Fruit fly (Drosophila melanogaster): ENCODE results near the gene Nufip.

Gene Nufip

DNA sequence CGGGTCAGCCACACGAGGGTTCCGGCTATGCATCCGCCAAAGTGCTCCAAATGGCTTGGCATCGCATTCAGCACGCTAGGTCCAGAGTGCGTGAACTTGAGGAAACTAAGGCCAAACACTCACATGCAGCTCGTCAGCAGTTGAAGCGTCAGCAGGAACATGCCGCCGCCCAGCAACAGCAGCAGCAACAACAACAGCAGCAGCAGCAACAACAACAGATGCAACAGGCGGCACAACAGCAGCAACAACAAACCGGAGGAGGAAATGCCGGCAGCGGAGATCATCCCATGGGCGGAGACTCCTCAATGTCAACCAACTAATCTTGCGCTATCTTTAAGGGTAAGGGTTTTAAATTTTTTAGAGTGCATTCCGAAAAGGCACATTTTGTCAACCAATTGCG lies 2.0 kb downstream of the Nufip start:
- TF ChIP-seq D1 (tag; optimal IDR thresholded peaks at IDR 0.05), result no peak
- no peak for TF ChIP-seq rn (GFP tag; IDR thresholded peaks at IDR 0.05)
- no peak for TF ChIP-seq Pif1A (GFP tag; optimal IDR thresholded peaks at IDR 0.05)
- TF ChIP-seq Pif1B (GFP tag; optimal IDR thresholded peaks at IDR 0.05), result no peak
- TF ChIP-seq EcR (GFP tag; optimal IDR thresholded peaks at IDR 0.05), result no peak
- no peak for TF ChIP-seq CG4496 (GFP tag; IDR thresholded peaks at IDR 0.05)
- no peak for TF ChIP-seq CG17806 (tag; optimal IDR thresholded peaks at IDR 0.05)
- TF ChIP-seq CG9948 (tag; optimal IDR thresholded peaks at IDR 0.05), result no peak
- no peak for TF ChIP-seq Snoo (tag; optimal IDR thresholded peaks at IDR 0.05)
- TF ChIP-seq fd96Ca (GFP tag; IDR thresholded peaks at IDR 0.05), result no peak
- no peak for TF ChIP-seq CG13204 (GFP tag; optimal IDR thresholded peaks at IDR 0.05)
- TF ChIP-seq CG8159 (tag; optimal IDR thresholded peaks at IDR 0.05), result no peak
- TF ChIP-seq CG12605 (GFP tag; IDR thresholded peaks at IDR 0.05), result no peak
- no peak for TF ChIP-seq CG32121 (GFP tag; IDR thresholded peaks at IDR 0.05)

DNA sequence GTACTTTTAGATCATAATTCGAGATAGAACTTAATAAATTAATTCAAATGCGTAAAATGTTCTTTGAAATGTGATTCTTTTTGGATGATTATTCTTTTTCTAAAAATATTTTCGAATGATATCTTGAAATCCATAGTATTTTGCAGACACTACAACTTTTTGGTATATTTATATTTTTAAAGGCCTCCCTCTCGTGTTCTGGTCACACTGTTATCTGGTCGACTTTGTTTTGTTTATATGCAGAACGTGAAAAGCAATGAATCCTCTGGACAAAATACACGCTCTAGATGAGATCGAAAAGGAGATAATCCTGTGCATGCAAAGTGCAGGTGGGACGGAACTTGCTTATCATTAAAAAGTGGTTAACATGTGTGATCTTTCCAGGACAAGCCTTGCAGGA lies 2.5 kb downstream of the Nufip start, which contains the start of gene MED11:
MED11 (plus strand) TSS at position 210 of the 400 bp plus-strand sequence.
- TF ChIP-seq fd96Ca (GFP tag; IDR thresholded peaks at IDR 0.05) (no peak), CG14655 (GFP tag; optimal IDR thresholded peaks at IDR 0.05) (no peak), Ets98B (GFP tag; IDR thresholded peaks at IDR 0.05) (no peak), CG4496 (GFP tag; IDR thresholded peaks at IDR 0.05) (no peak), rn (GFP tag; IDR thresholded peaks at IDR 0.05) (no peak), Pif1B (GFP tag; optimal IDR thresholded peaks at IDR 0.05) (no peak), CG10348 (GFP tag; IDR thresholded peaks at IDR 0.05) (no peak), CG8159 (tag; optimal IDR thresholded peaks at IDR 0.05) (no peak), D1 (tag; optimal IDR thresholded peaks at IDR 0.05) (no peak), gl (tag; optimal IDR thresholded peaks at IDR 0.05) (no peak), CG15710 (tag; optimal IDR thresholded peaks at IDR 0.05) (no peak), CG12605 (GFP tag; IDR thresholded peaks at IDR 0.05) (no peak), CG8301 (tag; optimal IDR thresholded peaks at IDR 0.05) (no peak), Pif1A (GFP tag; optimal IDR thresholded peaks at IDR 0.05) (no peak)

DNA sequence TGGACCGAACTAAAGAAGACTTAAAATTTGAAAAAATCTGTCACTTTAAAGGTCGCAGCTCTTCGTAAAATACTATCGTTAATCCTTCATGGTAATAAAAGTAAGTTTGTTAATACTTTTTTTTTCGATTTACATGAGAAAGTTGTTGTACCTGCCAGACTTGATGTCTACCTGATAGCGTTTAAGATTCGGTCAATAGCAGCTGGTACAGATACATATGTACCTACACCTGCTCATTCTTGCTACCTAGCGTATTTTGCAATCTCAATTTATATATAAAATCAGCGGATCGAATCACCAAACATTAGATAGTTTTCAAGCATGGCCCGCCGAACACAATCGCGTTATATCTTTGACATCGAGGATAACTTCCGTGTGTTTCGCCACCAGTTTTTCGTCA lies 4.0 kb downstream of the Nufip start, which contains the start of gene CG6885:
CG6885 (plus strand) TSS at position 301 of the 400 bp plus-strand sequence.
- TF ChIP-seq CG4496 (GFP tag; IDR thresholded peaks at IDR 0.05), result no peak
- no peak for TF ChIP-seq fd96Ca (GFP tag; IDR thresholded peaks at IDR 0.05)
- TF ChIP-seq Pif1B (GFP tag; optimal IDR thresholded peaks at IDR 0.05), result no peak
- no peak for TF ChIP-seq EcR (GFP tag; optimal IDR thresholded peaks at IDR 0.05)
- TF ChIP-seq CG10348 (GFP tag; IDR thresholded peaks at IDR 0.05), result no peak
- TF ChIP-seq CG8301 (tag; optimal IDR thresholded peaks at IDR 0.05), result no peak
- TF ChIP-seq CG15710 (tag; optimal IDR thresholded peaks at IDR 0.05), result no peak
- no peak for TF ChIP-seq CG32121 (GFP tag; IDR thresholded peaks at IDR 0.05)
- no peak for TF ChIP-seq CG17806 (tag; optimal IDR thresholded peaks at IDR 0.05)
- no peak for TF ChIP-seq gl (tag; optimal IDR thresholded peaks at IDR 0.05)
- no peak for TF ChIP-seq D1 (tag; optimal IDR thresholded peaks at IDR 0.05)
- no peak for TF ChIP-seq CG12605 (GFP tag; IDR thresholded peaks at IDR 0.05)
- TF ChIP-seq CG14655 (GFP tag; optimal IDR thresholded peaks at IDR 0.05), result no peak

DNA sequence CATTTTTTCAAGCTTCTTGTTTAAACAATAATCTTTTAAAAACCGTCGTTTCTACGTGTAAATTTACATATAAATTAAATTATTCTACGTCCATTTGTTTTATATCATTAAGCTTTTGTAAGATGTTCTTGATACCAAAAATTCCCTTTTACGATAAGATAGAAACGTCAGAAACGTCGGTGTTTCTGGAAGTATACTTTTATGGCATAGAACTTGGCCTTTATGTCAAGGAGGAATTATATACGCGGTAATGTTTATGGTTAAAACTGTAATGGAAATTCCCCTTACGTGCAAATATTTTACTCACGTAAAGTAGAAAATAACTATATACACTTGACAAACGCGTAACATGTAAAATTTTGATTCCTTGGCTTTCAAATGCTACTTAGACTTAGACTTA lies 4.5 kb downstream of the Nufip start:
- TF ChIP-seq EcR (GFP tag; optimal IDR thresholded peaks at IDR 0.05) (no peak), D1 (tag; optimal IDR thresholded peaks at IDR 0.05) (peak; percentile 67), Snoo (tag; optimal IDR thresholded peaks at IDR 0.05) (no peak)

DNA sequence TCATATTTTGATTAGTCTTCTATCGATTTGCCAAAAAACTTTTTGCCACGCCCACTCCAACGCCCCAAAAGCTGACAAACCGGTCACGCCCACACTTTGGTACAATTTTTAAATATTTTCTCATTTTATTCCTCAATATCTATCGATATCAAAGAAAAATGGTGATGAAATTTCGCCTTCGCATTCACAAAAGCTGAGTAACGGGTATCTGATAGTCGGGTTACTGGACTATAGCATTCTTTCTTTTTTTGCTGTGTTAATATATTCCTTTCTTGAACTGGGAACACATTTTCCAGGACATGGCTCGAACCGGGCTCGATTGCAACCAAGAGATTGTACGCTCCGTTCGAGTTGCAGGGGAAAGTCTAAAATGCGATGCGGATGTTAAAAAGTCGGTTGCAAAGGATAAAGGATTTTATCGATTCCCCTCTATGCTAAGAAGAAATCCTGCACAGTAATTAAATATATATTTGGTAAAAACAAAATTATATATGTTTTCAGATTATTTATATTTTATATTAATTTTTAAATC lies 5.2 kb downstream of the Nufip start:
- TF ChIP-seq Pif1B (GFP tag; optimal IDR thresholded peaks at IDR 0.05), result no peak
- no peak for TF ChIP-seq CG15710 (tag; optimal IDR thresholded peaks at IDR 0.05)
- no peak for TF ChIP-seq CG10348 (GFP tag; IDR thresholded peaks at IDR 0.05)
- TF ChIP-seq Snoo (tag; optimal IDR thresholded peaks at IDR 0.05), result no peak
- no peak for TF ChIP-seq EcR (GFP tag; optimal IDR thresholded peaks at IDR 0.05)
- no peak for TF ChIP-seq CG8301 (tag; optimal IDR thresholded peaks at IDR 0.05)
- TF ChIP-seq CG34367 (tag; optimal IDR thresholded peaks at IDR 0.05), result no peak
- TF ChIP-seq CG32121 (GFP tag; IDR thresholded peaks at IDR 0.05), result no peak
- TF ChIP-seq gl (tag; optimal IDR thresholded peaks at IDR 0.05), result no peak

DNA sequence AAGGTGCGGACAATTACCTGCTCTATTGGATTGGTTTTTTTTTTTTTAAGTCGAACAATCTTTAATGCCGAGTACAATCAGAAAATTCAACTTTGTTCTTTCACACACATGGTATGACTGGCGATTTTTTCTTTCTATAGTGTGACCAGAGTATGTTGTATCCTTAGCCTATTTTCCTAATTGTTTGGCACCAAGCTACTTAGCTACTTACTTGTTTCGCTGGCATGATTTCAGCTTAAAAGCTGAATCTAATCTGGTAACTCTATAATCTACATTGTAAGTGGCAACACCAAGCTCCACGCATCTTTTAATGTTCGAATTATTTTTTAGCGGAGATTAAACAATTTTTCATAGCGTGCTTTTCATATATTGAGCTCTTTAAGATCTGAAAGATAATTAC lies 25.0 kb downstream of the Nufip start, which contains the start of gene CG12477:
CG12477 (minus strand) TSS at position 101 of the 400 bp plus-strand sequence.
- TF ChIP-seq CG9948 (tag; optimal IDR thresholded peaks at IDR 0.05), result no peak
- TF ChIP-seq CG17806 (tag; optimal IDR thresholded peaks at IDR 0.05), result no peak
- no peak for TF ChIP-seq CG8301 (tag; optimal IDR thresholded peaks at IDR 0.05)
- TF ChIP-seq Pif1B (GFP tag; optimal IDR thresholded peaks at IDR 0.05), result no peak
- no peak for TF ChIP-seq CG8159 (tag; optimal IDR thresholded peaks at IDR 0.05)
- TF ChIP-seq gl (tag; optimal IDR thresholded peaks at IDR 0.05), result no peak
- TF ChIP-seq CG34367 (tag; optimal IDR thresholded peaks at IDR 0.05), result no peak
- no peak for TF ChIP-seq CG14655 (GFP tag; optimal IDR thresholded peaks at IDR 0.05)
- no peak for TF ChIP-seq Snoo (tag; optimal IDR thresholded peaks at IDR 0.05)
- TF ChIP-seq CG15710 (tag; optimal IDR thresholded peaks at IDR 0.05), result no peak
- TF ChIP-seq rn (GFP tag; IDR thresholded peaks at IDR 0.05), result no peak
- TF ChIP-seq Pif1A (GFP tag; optimal IDR thresholded peaks at IDR 0.05), result no peak

DNA sequence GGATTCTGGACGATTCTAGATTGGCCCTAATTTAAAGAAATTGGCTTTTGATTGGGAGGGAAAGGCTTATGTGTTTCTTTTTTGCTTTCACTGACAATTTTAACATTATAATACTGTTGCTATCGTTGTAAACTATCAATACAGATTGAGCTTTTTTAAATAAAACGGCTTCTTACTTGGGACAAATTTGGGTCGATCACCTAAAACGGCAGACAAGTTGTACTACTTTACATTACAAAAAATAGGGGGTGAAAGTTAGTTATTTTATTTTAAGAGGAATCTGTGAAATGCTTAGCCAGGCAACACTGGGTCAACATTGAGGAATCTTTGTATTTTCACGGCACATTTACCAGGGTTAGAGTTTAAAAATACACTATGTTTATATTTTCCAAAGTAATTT lies 49.9 kb downstream of the Nufip start, which contains the start of gene Dic4:
Dic4 (minus strand) TSS at position 101 of the 400 bp plus-strand sequence.
- TF ChIP-seq CG32121 (GFP tag; IDR thresholded peaks at IDR 0.05), result no peak
- no peak for TF ChIP-seq CG34367 (tag; optimal IDR thresholded peaks at IDR 0.05)
- TF ChIP-seq Snoo (tag; optimal IDR thresholded peaks at IDR 0.05), result no peak
- no peak for TF ChIP-seq Pif1B (GFP tag; optimal IDR thresholded peaks at IDR 0.05)
- TF ChIP-seq CG10348 (GFP tag; IDR thresholded peaks at IDR 0.05), result no peak
- no peak for TF ChIP-seq CG13204 (GFP tag; optimal IDR thresholded peaks at IDR 0.05)
- no peak for TF ChIP-seq CG8301 (tag; optimal IDR thresholded peaks at IDR 0.05)
- no peak for TF ChIP-seq gl (tag; optimal IDR thresholded peaks at IDR 0.05)
- TF ChIP-seq Ets98B (GFP tag; IDR thresholded peaks at IDR 0.05), result no peak
- no peak for TF ChIP-seq CG12605 (GFP tag; IDR thresholded peaks at IDR 0.05)
